Worm (Caenorhabditis elegans): ENCODE results near the gene emb-4.
A peak's percentile ranks its signal among the peaks of the same experiment; 100 is the strongest.

The emb-4 gene

ce11 chrV:18903472-18903871, 8.7 kb upstream of the emb-4 start, which contains the start of gene mihp-2:
Gene mihp-2 (plus strand): TSS chrV:18903772.
- TF ChIP-seq nhr-237 (tag; optimal IDR thresholded peaks at IDR 0.05) (no peak), ZK546.5 (tag; optimal IDR thresholded peaks at IDR 0.05) (no peak), nhr-43 (tag; optimal IDR thresholded peaks at IDR 0.05; ENCODE audit: poor library complexity, severe bottlenecking) (no peak), unc-62 (GFP tag; optimal IDR thresholded peaks at IDR 0.05) (no peak), R02D3.7 (tag; optimal IDR thresholded peaks at IDR 0.05) (no peak), ceh-9 (tag; optimal IDR thresholded peaks at IDR 0.05) (no peak), aly-2 (tag; optimal IDR thresholded peaks at IDR 0.05) (no peak), lin-15B (tag; optimal IDR thresholded peaks at IDR 0.05) (no peak)

ce11 chrV:18901530-18901929, 6.8 kb upstream of the emb-4 start:
- TF ChIP-seq eor-1 (tag; optimal IDR thresholded peaks at IDR 0.05) (no peak), elt-2 (tag; optimal IDR thresholded peaks at IDR 0.05) (peak; percentile 51), elt-3 (tag; optimal IDR thresholded peaks at IDR 0.05) (no peak), skn-1 (tag; optimal IDR thresholded peaks at IDR 0.05) (no peak), lin-15B (tag; optimal IDR thresholded peaks at IDR 0.05) (no peak), pha-4 (tag; optimal IDR thresholded peaks at IDR 0.05) (peak; percentile 54), hmg-11 (tag; optimal IDR thresholded peaks at IDR 0.05) (no peak), ceh-28 (tag; optimal IDR thresholded peaks at IDR 0.05) (peak; percentile 56), R02D3.7 (tag; optimal IDR thresholded peaks at IDR 0.05) (no peak), pqm-1 (tag; optimal IDR thresholded peaks at IDR 0.05) (peak; percentile 42)

ce11 chrV:18900437-18900836, 5.7 kb upstream of the emb-4 start, which contains the start of gene nhr-243:
Gene nhr-243 (minus strand): TSS chrV:18900537.
- TF ChIP-seq elt-3 (tag; optimal IDR thresholded peaks at IDR 0.05) (no peak), nfya-1 (tag; optimal IDR thresholded peaks at IDR 0.05; ENCODE audit: insufficient read depth) (no peak), egl-27 (tag; optimal IDR thresholded peaks at IDR 0.05) (no peak), jun-1 (tag; optimal IDR thresholded peaks at IDR 0.05) (no peak), ama-1 (optimal IDR thresholded peaks at IDR 0.05) (no peak), nhr-12 (tag; optimal IDR thresholded peaks at IDR 0.05) (no peak), ceh-28 (tag; optimal IDR thresholded peaks at IDR 0.05) (no peak), nhr-25 (tag; optimal IDR thresholded peaks at IDR 0.05) (no peak), aly-2 (tag; optimal IDR thresholded peaks at IDR 0.05) (no peak), fos-1 (tag; optimal IDR thresholded peaks at IDR 0.05) (no peak), pqm-1 (tag; optimal IDR thresholded peaks at IDR 0.05) (no peak), nhr-23 (tag; optimal IDR thresholded peaks at IDR 0.05) (no peak)

ce11 chrV:18873833-18874232, 20.9 kb downstream of the emb-4 start, which contains the start of gene ceh-51:
Gene ceh-51 (plus strand): TSS chrV:18874133.
- TF ChIP-seq elt-2 (tag; optimal IDR thresholded peaks at IDR 0.05) = no peak
- no peak for TF ChIP-seq nhr-43 (tag; optimal IDR thresholded peaks at IDR 0.05; ENCODE audit: poor library complexity, severe bottlenecking)
- TF ChIP-seq tbx-2 (tag; optimal IDR thresholded peaks at IDR 0.05) = no peak
- TF ChIP-seq nhr-12 (tag; optimal IDR thresholded peaks at IDR 0.05) = no peak
- TF ChIP-seq ztf-11 (tag; optimal IDR thresholded peaks at IDR 0.05) = no peak
- TF ChIP-seq nhr-67 (tag; optimal IDR thresholded peaks at IDR 0.05) = no peak
- TF ChIP-seq snpc-4 (tag; optimal IDR thresholded peaks at IDR 0.05) = no peak
- no peak for TF ChIP-seq nhr-11 (tag; optimal IDR thresholded peaks at IDR 0.05)
- TF ChIP-seq egl-5 (tag; optimal IDR thresholded peaks at IDR 0.05) = no peak
- no peak for TF ChIP-seq mml-1 (tag; optimal IDR thresholded peaks at IDR 0.05)
- TF ChIP-seq sea-2 (GFP tag; optimal IDR thresholded peaks at IDR 0.05) = no peak
- no peak for TF ChIP-seq fkh-2 (tag; optimal IDR thresholded peaks at IDR 0.05)
- TF ChIP-seq R02D3.7 (tag; optimal IDR thresholded peaks at IDR 0.05) = no peak
- no peak for TF ChIP-seq hmg-11 (tag; optimal IDR thresholded peaks at IDR 0.05)
- no peak for TF ChIP-seq nhr-77 (tag; optimal IDR thresholded peaks at IDR 0.05)
- no peak for TF ChIP-seq unc-62 (GFP tag; optimal IDR thresholded peaks at IDR 0.05)
- TF ChIP-seq aly-2 (tag; optimal IDR thresholded peaks at IDR 0.05) = no peak

ce11 chrV:18870955-18871354, 23.8 kb downstream of the emb-4 start:
- TF ChIP-seq skn-1 (tag; optimal IDR thresholded peaks at IDR 0.05) (no peak), elt-2 (tag; optimal IDR thresholded peaks at IDR 0.05) (peak; percentile 76), pqm-1 (tag; optimal IDR thresholded peaks at IDR 0.05) (peak; percentile 2)
